Fruit fly (Drosophila melanogaster): ENCODE data around the gene Ets21C.

The Ets21C gene

dm6 chr2L:496841-497240 is 55.9 kb downstream of the Ets21C start:
- TF ChIP-seq EcR (GFP tag; optimal IDR thresholded peaks at IDR 0.05) (peak; percentile 4), CG9948 (tag; optimal IDR thresholded peaks at IDR 0.05) (no peak), CG14655 (GFP tag; optimal IDR thresholded peaks at IDR 0.05) (no peak)

dm6 chr2L:496436-496835 is 56.3 kb downstream of the Ets21C start:
- TF ChIP-seq CG15710 (tag; optimal IDR thresholded peaks at IDR 0.05): no peak
- TF ChIP-seq CG8159 (tag; optimal IDR thresholded peaks at IDR 0.05): no peak
- TF ChIP-seq gl (tag; optimal IDR thresholded peaks at IDR 0.05): no peak
- TF ChIP-seq CG17806 (tag; optimal IDR thresholded peaks at IDR 0.05): no peak
- no peak for TF ChIP-seq Snoo (tag; optimal IDR thresholded peaks at IDR 0.05)
- no peak for TF ChIP-seq rn (GFP tag; IDR thresholded peaks at IDR 0.05)
- TF ChIP-seq CG4496 (GFP tag; IDR thresholded peaks at IDR 0.05): no peak
- no peak for TF ChIP-seq fd96Ca (GFP tag; IDR thresholded peaks at IDR 0.05)
- TF ChIP-seq CG8301 (tag; optimal IDR thresholded peaks at IDR 0.05): no peak
- no peak for TF ChIP-seq CG13204 (GFP tag; optimal IDR thresholded peaks at IDR 0.05)
- no peak for TF ChIP-seq Pif1A (GFP tag; optimal IDR thresholded peaks at IDR 0.05)
- TF ChIP-seq CG14655 (GFP tag; optimal IDR thresholded peaks at IDR 0.05): no peak
- no peak for TF ChIP-seq CG32121 (GFP tag; IDR thresholded peaks at IDR 0.05)
- TF ChIP-seq Ets98B (GFP tag; IDR thresholded peaks at IDR 0.05): no peak
- TF ChIP-seq CG12605 (GFP tag; IDR thresholded peaks at IDR 0.05): no peak
- no peak for TF ChIP-seq EcR (GFP tag; optimal IDR thresholded peaks at IDR 0.05)
- TF ChIP-seq CG34367 (tag; optimal IDR thresholded peaks at IDR 0.05): no peak
- TF ChIP-seq D1 (tag; optimal IDR thresholded peaks at IDR 0.05): no peak

dm6 chr2L:495381-496240 is 57.1 kb downstream of the Ets21C start:
- TF ChIP-seq fd96Ca (GFP tag; IDR thresholded peaks at IDR 0.05) (no peak), Pif1B (GFP tag; optimal IDR thresholded peaks at IDR 0.05) (no peak), CG10348 (GFP tag; IDR thresholded peaks at IDR 0.05) (no peak), Pif1A (GFP tag; optimal IDR thresholded peaks at IDR 0.05) (no peak), D1 (tag; optimal IDR thresholded peaks at IDR 0.05) (no peak), Ets98B (GFP tag; IDR thresholded peaks at IDR 0.05) (no peak), EcR (GFP tag; optimal IDR thresholded peaks at IDR 0.05) (no peak), CG8159 (tag; optimal IDR thresholded peaks at IDR 0.05) (no peak), CG15710 (tag; optimal IDR thresholded peaks at IDR 0.05) (no peak), CG13204 (GFP tag; optimal IDR thresholded peaks at IDR 0.05) (no peak), CG4496 (GFP tag; IDR thresholded peaks at IDR 0.05) (no peak), CG9948 (tag; optimal IDR thresholded peaks at IDR 0.05) (no peak), CG12605 (GFP tag; IDR thresholded peaks at IDR 0.05) (no peak), CG8301 (tag; optimal IDR thresholded peaks at IDR 0.05) (no peak)

All from whole organism, pupa.